Worm (Caenorhabditis elegans) whole organism, L1 larva: ENCODE data around the gene R05G9.1.

Experiments
- ceh-90 ChIP-seq: sonication (generic microtip); optimal IDR thresholded peaks from 2 replicates; lab custom pipeline; 2016; ENCODE audit warnings: missing genetic modification characterization, missing compliant biosample characterization
- dpl-1 ChIP-seq, 3 experiments: fragments of 150-350 bp in 2 of 3; sonication (generic microtip) in 1 of 3; optimal IDR thresholded peaks; 2 replicates each; lab custom pipeline; 2014 to 2017; ENCODE audit warnings: missing biosample characterization in 3 of 3, missing genetic modification characterization in 3 of 3, missing genetic modification reagents in 3 of 3
- ets-5 ChIP-seq: fragments of 200-800 bp; sonication (Bioruptor generic); IDR thresholded peaks from 2 replicates; pipeline ENCODE4 v1.3.6; 2022; ENCODE audit warnings: missing genetic modification characterization, missing compliant biosample characterization
- fkh-10 ChIP-seq: sonication (generic microtip); optimal IDR thresholded peaks from 2 replicates; lab custom pipeline; 2017; ENCODE audit warnings: missing biosample characterization, missing genetic modification reagents, missing genetic modification characterization
- fos-1 ChIP-seq: fragments of 150-350 bp; optimal IDR thresholded peaks from 2 replicates; lab custom pipeline; 2014; ENCODE audit warnings: missing biosample characterization, missing genetic modification characterization
- lin-14 ChIP-seq: fragments of 200-800 bp; sonication (Bioruptor generic); optimal IDR thresholded peaks from 2 replicates; lab custom pipeline; 2018; ENCODE audit warnings: mild to moderate bottlenecking, missing genetic modification characterization, moderate library complexity, missing compliant biosample characterization
- mdl-1 ChIP-seq, 2 experiments: fragments of 150-350 bp; optimal IDR thresholded peaks; 2 replicates each; lab custom pipeline; 2014 to 2017; ENCODE audit warnings: missing biosample characterization in 2 of 2, missing genetic modification characterization in 2 of 2, inconsistent platforms in 1 of 2
- nhr-71 ChIP-seq: sonication (generic microtip); optimal IDR thresholded peaks from 2 replicates; lab custom pipeline; 2016; ENCODE audit warnings: mild to moderate bottlenecking, missing genetic modification characterization, moderate library complexity, missing compliant biosample characterization
- nhr-84 ChIP-seq: sonication (generic microtip); optimal IDR thresholded peaks from 2 replicates; lab custom pipeline; 2017; ENCODE audit warnings: missing biosample characterization, missing genetic modification characterization
- rnt-1 ChIP-seq: sonication (generic microtip); optimal IDR thresholded peaks from 2 replicates; lab custom pipeline; 2016; ENCODE audit warnings: mild to moderate bottlenecking, missing genetic modification characterization, moderate library complexity, missing compliant biosample characterization
- sox-4 ChIP-seq: sonication (generic microtip); optimal IDR thresholded peaks from 2 replicates; lab custom pipeline; 2016; ENCODE audit warnings: missing genetic modification characterization, missing compliant biosample characterization
- unc-86 ChIP-seq: sonication (generic microtip); optimal IDR thresholded peaks from 2 replicates; lab custom pipeline; 2016; ENCODE audit warnings: missing genetic modification characterization, missing compliant biosample characterization
- zag-1 ChIP-seq: fragments of 150-350 bp; optimal IDR thresholded peaks from 2 replicates; lab custom pipeline; 2014; ENCODE audit warnings: missing biosample characterization, missing genetic modification characterization

Gene R05G9.1

ce11 chrII:6535957-6536424, 33.0 kb downstream of the R05G9.1 start, which contains the start of gene utp-20 (continued):
- no peak for TF ChIP-seq zag-1 (tag; lab: Kevin White, UChicago)
- TF ChIP-seq nhr-84 (tag; lab: Kevin White, UChicago): no peak
- TF ChIP-seq nhr-71 (tag; lab: Kevin White, UChicago): peak; percentile 66
- TF ChIP-seq fos-1 (tag; lab: Kevin White, UChicago): no peak
- TF ChIP-seq unc-86 (tag; lab: Kevin White, UChicago): no peak
- TF ChIP-seq rnt-1: peak; percentile 52
- TF ChIP-seq mdl-1 (tag; optimal IDR thresholded peaks at IDR 0.05; lab: Kevin White, UChicago): peak in 1 of 2 experiments; percentile 10
- no peak for TF ChIP-seq ceh-90 (tag; lab: Kevin White, UChicago)
- TF ChIP-seq dpl-1 (GFP tag; optimal IDR thresholded peaks at IDR 0.05; lab: Kevin White, UChicago): peak; percentile 83 to 93 (median 92)
- TF ChIP-seq fkh-10: peak; percentile 3
- no peak for TF ChIP-seq sox-4
- TF ChIP-seq, all 84 proteins: peak for 28

ce11 chrII:6544842-6545410, 42.0 kb downstream of the R05G9.1 start, which contains the start of gene lron-15:
TSS of gene lron-15 (minus strand) at chrII:6544892.
- no peak for TF ChIP-seq ets-5
- peak; percentile 19 for TF ChIP-seq lin-14
- TF ChIP-seq, all 84 proteins: peak for 1
